Fruit fly (Drosophila melanogaster) Kc167 (cell line): Measurements from ENCODE around the gene CG15020.

Source experiments
- Sin3A ChIP-seq: fragments of >200 bp; optimal IDR thresholded peaks from 2 replicates; lab custom pipeline; 2018; ENCODE audit warnings: missing external identifiers

CG15020 gene

DNA sequence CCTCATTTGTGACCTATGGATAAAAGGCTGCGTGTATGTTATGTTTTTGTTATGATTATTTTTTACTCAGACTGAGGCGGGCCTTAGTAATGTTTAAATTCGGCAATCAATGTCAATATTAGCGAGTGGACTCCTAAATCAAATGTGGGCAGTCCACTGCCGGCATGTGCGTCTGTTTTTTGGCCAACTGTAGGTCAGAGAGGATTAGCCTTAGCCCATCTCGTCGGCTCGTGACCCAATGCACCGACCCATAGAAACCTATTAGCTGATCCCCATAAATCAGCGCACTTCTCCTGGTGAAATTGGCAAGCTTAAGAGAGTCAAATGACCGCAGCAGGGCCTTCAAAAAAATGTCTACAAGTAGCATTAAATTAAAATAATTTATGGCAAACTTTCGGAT lies 54.2 kb downstream of the CG15020 start:
- no peak for TF ChIP-seq Sin3A (lab: Kevin White, UChicago)
